Worm (Caenorhabditis elegans): ENCODE data around the gene tag-278.
A peak's percentile ranks its signal among the peaks of the same experiment; 100 is the strongest.

tag-278 gene

DNA sequence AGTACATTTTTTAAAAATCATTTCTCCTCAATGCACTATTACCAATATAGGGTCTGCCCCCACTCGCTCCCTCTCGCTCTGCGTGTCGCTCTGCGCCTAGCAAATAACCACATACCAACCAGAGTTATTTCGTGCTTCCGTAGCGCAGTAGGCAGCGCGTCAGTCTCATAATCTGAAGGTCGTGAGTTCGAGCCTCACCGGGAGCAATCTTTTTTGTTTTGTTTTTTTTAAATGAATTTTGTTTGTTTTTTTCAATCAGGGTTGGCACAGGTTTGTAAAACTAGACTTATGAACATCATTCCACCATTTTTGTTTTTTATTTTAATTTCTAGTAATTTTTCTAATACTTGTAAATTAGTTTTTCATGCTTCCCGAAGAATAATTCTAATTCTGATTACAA, 8.6 kb upstream of the tag-278 start (continued):
- TF ChIP-seq dmd-8 (GFP tag; IDR thresholded peaks at IDR 0.05) (peak; percentile 89), aly-2 (tag; optimal IDR thresholded peaks at IDR 0.05) (no peak), daf-16 (GFP tag; optimal IDR thresholded peaks at IDR 0.05) (peak; percentile 45 to 87), daf-16 (tag; optimal IDR thresholded peaks at IDR 0.05) (peak; percentile 58), pqm-1 (tag; optimal IDR thresholded peaks at IDR 0.05) (no peak), spr-1 (tag; optimal IDR thresholded peaks at IDR 0.05) (peak; percentile 66), F26F4.8 (GFP tag; conservative IDR thresholded peaks at IDR 0.05) (peak; percentile 94), zfp-2 (tag; optimal IDR thresholded peaks at IDR 0.05) (peak; percentile 20), ZK546.5 (tag; optimal IDR thresholded peaks at IDR 0.05) (no peak), D1046.2 (GFP tag; IDR thresholded peaks at IDR 0.05) (peak; percentile 92), ceh-28 (tag; optimal IDR thresholded peaks at IDR 0.05) (no peak), ceh-44 (GFP tag; IDR thresholded peaks at IDR 0.05) (peak; percentile 82), attf-4 (tag; optimal IDR thresholded peaks at IDR 0.05) (no peak), ama-1 (optimal IDR thresholded peaks at IDR 0.05) (no peak), R02D3.7 (tag; optimal IDR thresholded peaks at IDR 0.05) (no peak), F10B5.3 (tag; optimal IDR thresholded peaks at IDR 0.05) (peak; percentile 46), skn-1 (tag; optimal IDR thresholded peaks at IDR 0.05) (no peak), mdt-29 (GFP tag; IDR thresholded peaks at IDR 0.05) (peak; percentile 39; the same call in 1 of the 2 replicates), daf-12 (tag; optimal IDR thresholded peaks at IDR 0.05) (no peak), lin-15B (tag; optimal IDR thresholded peaks at IDR 0.05) (no peak), F49E8.2 (tag; optimal IDR thresholded peaks at IDR 0.05; ENCODE audit: borderline replicate concordance) (peak; percentile 60), ceh-62 (tag; optimal IDR thresholded peaks at IDR 0.05) (no peak), nhr-48 (tag; optimal IDR thresholded peaks at IDR 0.05) (peak; percentile 63), tag-97 (GFP tag; IDR thresholded peaks at IDR 0.05) (no peak), zag-1 (tag; optimal IDR thresholded peaks at IDR 0.05) (no peak), F37D6.2 (tag; optimal IDR thresholded peaks at IDR 0.05) (peak; percentile 60), cey-2 (tag; optimal IDR thresholded peaks at IDR 0.05; ENCODE audit: borderline replicate concordance, insufficient read depth) (no peak), nhr-102 (tag; optimal IDR thresholded peaks at IDR 0.05) (no peak), ceh-20 (GFP tag; IDR thresholded peaks at IDR 0.05) (peak; percentile 84), lin-29 (GFP tag; IDR thresholded peaks at IDR 0.05) (peak; percentile 27; the same call in 1 of the 2 replicates), rbr-2 (tag; optimal IDR thresholded peaks at IDR 0.05) (peak; percentile 73), unc-62 (GFP tag; optimal IDR thresholded peaks at IDR 0.05 in 1 of 2) (peak in 1 of 2 experiments; percentile 99), unc-62 (tag; optimal IDR thresholded peaks at IDR 0.05) (no peak), T26A8.4 (GFP tag; IDR thresholded peaks at IDR 0.05) (peak; percentile 81), tra-1 (GFP tag; IDR thresholded peaks at IDR 0.05) (peak; percentile 87), php-3 (GFP tag; IDR thresholded peaks at IDR 0.05) (peak; percentile 79), fkh-10 (GFP tag; optimal IDR thresholded peaks at IDR 0.05) (peak; percentile 3), arid-1 (GFP tag; conservative IDR thresholded peaks at IDR 0.05) (peak; percentile 88), saeg-2 (GFP tag; IDR thresholded peaks at IDR 0.05) (peak; percentile 79; the same call in 1 of the 2 replicates), nhr-28 (tag; optimal IDR thresholded peaks at IDR 0.05) (peak; percentile 0), T20F7.1 (GFP tag; optimal IDR thresholded peaks at IDR 0.05) (no peak), nhr-237 (tag; optimal IDR thresholded peaks at IDR 0.05) (no peak), nhr-6 (tag; optimal IDR thresholded peaks at IDR 0.05) (no peak), madf-5 (GFP tag; IDR thresholded peaks at IDR 0.05) (peak in 1 of 2 experiments; percentile 56; a peak in 1 of 4 replicates), ceh-32 (tag; optimal IDR thresholded peaks at IDR 0.05; ENCODE audit: poor library complexity) (peak; percentile 58), pha-4 (GFP tag; IDR thresholded peaks at IDR 0.05) (peak; percentile 89), pha-4 (tag; optimal IDR thresholded peaks at IDR 0.05) (no peak), egl-43 (GFP tag; IDR thresholded peaks at IDR 0.05) (peak; percentile 98), dmd-9 (GFP tag; IDR thresholded peaks at IDR 0.05) (peak; percentile 84), mxl-2 (GFP tag; conservative IDR thresholded peaks at IDR 0.05) (peak; percentile 52; the same call in 1 of the 2 replicates), ctbp-1 (GFP tag; IDR thresholded peaks at IDR 0.05) (peak; percentile 93), zfp-3 (GFP tag; conservative IDR thresholded peaks at IDR 0.05) (peak; percentile 70; the same call in 1 of the 2 replicates), lin-13 (GFP tag; optimal IDR thresholded peaks at IDR 0.05) (no peak)
